Worm (Caenorhabditis elegans) whole organism, L4 larva: Measurements from ENCODE around the gene trpp-6.

Experiments used
- F49E8.2 ChIP-seq: sonication (generic microtip); optimal IDR thresholded peaks from 2 replicates; lab custom pipeline; 2016; ENCODE audit warnings: missing compliant biosample characterization, mild to moderate bottlenecking, missing genetic modification characterization, borderline replicate concordance
- ama-1 ChIP-seq: fragments of 150-350 bp; optimal IDR thresholded peaks from 2 replicates; lab custom pipeline; 2014; ENCODE audit warnings: inconsistent platforms, mixed read lengths
- ceh-20 ChIP-seq: fragments of 200-800 bp; sonication (Bioruptor generic); IDR thresholded peaks from 2 replicates; pipeline ENCODE4 v1.3.6; 2022; ENCODE audit warnings: missing genetic modification reagents, missing genetic modification characterization, missing compliant biosample characterization
- ceh-82 ChIP-seq: sonication (generic microtip); optimal IDR thresholded peaks from 2 replicates; lab custom pipeline; 2017; ENCODE audit warnings: missing biosample characterization, missing genetic modification characterization
- egl-27 ChIP-seq: sonication (generic microtip); optimal IDR thresholded peaks from 3 replicates; lab custom pipeline; 2017; ENCODE audit warnings: missing biosample characterization, missing genetic modification reagents, missing genetic modification characterization
- lin-39 ChIP-seq: fragments of 150-350 bp; optimal IDR thresholded peaks from 2 replicates; lab custom pipeline; 2014; ENCODE audit warnings: missing biosample characterization, missing genetic modification reagents, missing genetic modification characterization
- madf-9 ChIP-seq: fragments of 200-800 bp; sonication (Bioruptor generic); conservative IDR thresholded peaks from 2 replicates; pipeline ENCODE4 v1.3.6; 2022; ENCODE audit warnings: missing genetic modification reagents, missing genetic modification characterization, missing compliant biosample characterization
- nhr-41 ChIP-seq: fragments of 200-800 bp; sonication (Bioruptor generic); IDR thresholded peaks from 2 replicates; pipeline ENCODE4 v1.3.6; 2022; ENCODE audit warnings: missing genetic modification reagents, missing genetic modification characterization, missing compliant biosample characterization
- nhr-77 ChIP-seq: fragments of 150-350 bp; optimal IDR thresholded peaks from 2 replicates; lab custom pipeline; 2014; ENCODE audit warnings: missing biosample characterization, missing genetic modification characterization
- pqm-1 ChIP-seq: sonication (generic microtip); optimal IDR thresholded peaks from 2 replicates; lab custom pipeline; 2017; ENCODE audit warnings: missing biosample characterization, missing genetic modification characterization
- skn-1 ChIP-seq: fragments of 150-350 bp; optimal IDR thresholded peaks from 2 replicates; lab custom pipeline; 2014; ENCODE audit warnings: missing biosample characterization, missing genetic modification characterization
- snpc-1.2 ChIP-seq: fragments of 200-800 bp; sonication (Bioruptor generic); IDR thresholded peaks from 2 replicates; pipeline ENCODE4 v1.3.6; 2022; ENCODE audit warnings: missing genetic modification reagents, missing genetic modification characterization, missing compliant biosample characterization

ce11 chrV:10019934-10020333 lies 28.2 kb downstream of the trpp-6 start:
- TF ChIP-seq egl-27 (tag; lab: Kevin White, UChicago) (no peak), lin-39 (no peak), nhr-41 (GFP tag; lab: Robert Waterston, UW) (no peak), pqm-1 (no peak), ama-1 (lab: Kevin White, UChicago) (peak; percentile 0), snpc-1.2 (GFP tag; lab: Robert Waterston, UW) (no peak), ceh-82 (tag; lab: Kevin White, UChicago) (no peak), ceh-20 (GFP tag; lab: Robert Waterston, UW) (no peak), madf-9 (GFP tag; lab: Robert Waterston, UW) (no peak), skn-1 (tag; lab: Kevin White, UChicago) (no peak), nhr-77 (tag; lab: Kevin White, UChicago) (no peak), F49E8.2 (no peak)
